Fruit fly (Drosophila melanogaster): Measurements from ENCODE around the gene CG33639.
A peak's percentile ranks its signal among the peaks of the same experiment; 100 is the strongest.

The CG33639 gene

dm6 chrX:18246842-18247241, 21.0 kb upstream of the CG33639 start (continued):
- no peak for TF ChIP-seq ato (GFP tag; IDR thresholded peaks at IDR 0.05; ENCODE audit: partially characterized antibody)
- TF ChIP-seq nerfin-1 (tag; optimal IDR thresholded peaks at IDR 0.05), result no peak
- TF ChIP-seq Hr3 (GFP tag; optimal IDR thresholded peaks at IDR 0.05), result no peak
- no peak for TF ChIP-seq Optix (GFP tag; IDR thresholded peaks at IDR 0.05)
- TF ChIP-seq Atf6 (GFP tag; IDR thresholded peaks at IDR 0.05), result no peak
- peak in 1 of 2 experiments; percentile 70 for TF ChIP-seq Hr78 (GFP tag; optimal IDR thresholded peaks at IDR 0.05)
- no peak for TF ChIP-seq CG7745 (tag; optimal IDR thresholded peaks at IDR 0.05)
- no peak for TF ChIP-seq emc (GFP tag; optimal IDR thresholded peaks at IDR 0.05)
- no peak for TF ChIP-seq CG10267 (tag; optimal IDR thresholded peaks at IDR 0.05)
- no peak for TF ChIP-seq Opbp (GFP tag; IDR thresholded peaks at IDR 0.05; ENCODE audit: partially characterized antibody)
- no peak for TF ChIP-seq CG4820 (GFP tag; optimal IDR thresholded peaks at IDR 0.05)
- TF ChIP-seq Deaf1 (tag; optimal IDR thresholded peaks at IDR 0.05), result peak; percentile 3
- TF ChIP-seq CG9437 (GFP tag; optimal IDR thresholded peaks at IDR 0.05), result no peak
- TF ChIP-seq grn (GFP tag; optimal IDR thresholded peaks at IDR 0.05), result peak; percentile 70
- no peak for TF ChIP-seq NfI (GFP tag; optimal IDR thresholded peaks at IDR 0.05)

- TF ChIP-seq gsb (GFP tag; IDR thresholded peaks at IDR 0.05), result no peak
- TF ChIP-seq Bteb2 (GFP tag; optimal IDR thresholded peaks at IDR 0.05), result no peak
- no peak for TF ChIP-seq Chrac-16 (GFP tag; optimal IDR thresholded peaks at IDR 0.05)
- no peak for TF ChIP-seq Elba2 (GFP tag; optimal IDR thresholded peaks at IDR 0.05)
- no peak for TF ChIP-seq CG1647 (GFP tag; optimal IDR thresholded peaks at IDR 0.05)
- no peak for TF ChIP-seq CG12155 (GFP tag; optimal IDR thresholded peaks at IDR 0.05)
- no peak for TF ChIP-seq CG18476 (GFP tag; optimal IDR thresholded peaks at IDR 0.05)
- TF ChIP-seq CG13296 (GFP tag; optimal IDR thresholded peaks at IDR 0.05), result no peak
- no peak for TF ChIP-seq Optix (GFP tag; IDR thresholded peaks at IDR 0.05)
- TF ChIP-seq GATAe (GFP tag; conservative IDR thresholded peaks at IDR 0.05), result peak; percentile 55
- no peak for TF ChIP-seq ab (GFP tag; optimal IDR thresholded peaks at IDR 0.05)
- no peak for TF ChIP-seq CG11723 (GFP tag; optimal IDR thresholded peaks at IDR 0.05)
- TF ChIP-seq CG7786 (GFP tag; optimal IDR thresholded peaks at IDR 0.05), result no peak
- TF ChIP-seq CkIIα-i1 (GFP tag; IDR thresholded peaks at IDR 0.05), result no peak
- no peak for TF ChIP-seq CG6854 (GFP tag; optimal IDR thresholded peaks at IDR 0.05)
- peak; percentile 93 for TF ChIP-seq Adf1 (GFP tag; IDR thresholded peaks at IDR 0.05)
- no peak for TF ChIP-seq Fer3 (tag; optimal IDR thresholded peaks at IDR 0.05)
- no peak for TF ChIP-seq CG16863 (GFP tag; optimal IDR thresholded peaks at IDR 0.05)
- TF ChIP-seq phol (tag; optimal IDR thresholded peaks at IDR 0.05), result no peak
- peak; percentile 51 for TF ChIP-seq sug (tag; optimal IDR thresholded peaks at IDR 0.05)
- TF ChIP-seq CG8924 (tag; optimal IDR thresholded peaks at IDR 0.05), result no peak
- peak; percentile 40 for TF ChIP-seq Nf-YC (tag; optimal IDR thresholded peaks at IDR 0.05)
- TF ChIP-seq Deaf1 (tag; optimal IDR thresholded peaks at IDR 0.05), result peak; percentile 14
- no peak for TF ChIP-seq HLHmδ (GFP tag; optimal IDR thresholded peaks at IDR 0.05)
- no peak for TF ChIP-seq CG2116 (GFP tag; optimal IDR thresholded peaks at IDR 0.05)
- peak; percentile 26 for TF ChIP-seq Nf-YB (GFP tag; optimal IDR thresholded peaks at IDR 0.05)
- TF ChIP-seq exex (tag; optimal IDR thresholded peaks at IDR 0.05), result no peak
- no peak for TF ChIP-seq Stat92E (GFP tag; optimal IDR thresholded peaks at IDR 0.05)
- TF ChIP-seq CG10654 (GFP tag; optimal IDR thresholded peaks at IDR 0.05), result no peak
- no peak for TF ChIP-seq Dek (tag; optimal IDR thresholded peaks at IDR 0.05)
- no peak for TF ChIP-seq bbx (GFP tag; IDR thresholded peaks at IDR 0.05; ENCODE audit: partially characterized antibody)
- no peak for TF ChIP-seq maf-S (GFP tag; optimal IDR thresholded peaks at IDR 0.05)
- no peak for TF ChIP-seq slou (GFP tag; optimal IDR thresholded peaks at IDR 0.05)
- peak; percentile 91 for TF ChIP-seq crol (GFP tag; IDR thresholded peaks at IDR 0.05)
- TF ChIP-seq ken (GFP tag; IDR thresholded peaks at IDR 0.05), result no peak
- TF ChIP-seq Opbp (GFP tag; IDR thresholded peaks at IDR 0.05; ENCODE audit: partially characterized antibody), result no peak
- no peak for TF ChIP-seq CG33557 (GFP tag; optimal IDR thresholded peaks at IDR 0.05)
- no peak for TF ChIP-seq CG17186 (GFP tag; optimal IDR thresholded peaks at IDR 0.05)
These were observed 19.3 kb upstream of the CG33639 start for dm6 chrX:18245182-18245581.

Measured in whole organism, embryonic.